Worm (Caenorhabditis elegans): Measurements from ENCODE around the gene spp-22.

- TF ChIP-seq lin-35 (GFP tag; optimal IDR thresholded peaks at IDR 0.05) (no peak), let-526 (GFP tag; IDR thresholded peaks at IDR 0.05) (no peak), pha-4 (tag; optimal IDR thresholded peaks at IDR 0.05) (no peak), sea-2 (GFP tag; IDR thresholded peaks at IDR 0.05) (no peak), nhr-90 (tag; optimal IDR thresholded peaks at IDR 0.05) (no peak), C06A6.2 (GFP tag; conservative IDR thresholded peaks at IDR 0.05) (no peak)
These were observed 19.4 kb downstream of the spp-22 start for ce11 chrX:7230877-7231276.

Measured in whole organism, young adult.